Worm (Caenorhabditis elegans): Measurements from ENCODE around the gene nhr-34.

Gene nhr-34

DNA sequence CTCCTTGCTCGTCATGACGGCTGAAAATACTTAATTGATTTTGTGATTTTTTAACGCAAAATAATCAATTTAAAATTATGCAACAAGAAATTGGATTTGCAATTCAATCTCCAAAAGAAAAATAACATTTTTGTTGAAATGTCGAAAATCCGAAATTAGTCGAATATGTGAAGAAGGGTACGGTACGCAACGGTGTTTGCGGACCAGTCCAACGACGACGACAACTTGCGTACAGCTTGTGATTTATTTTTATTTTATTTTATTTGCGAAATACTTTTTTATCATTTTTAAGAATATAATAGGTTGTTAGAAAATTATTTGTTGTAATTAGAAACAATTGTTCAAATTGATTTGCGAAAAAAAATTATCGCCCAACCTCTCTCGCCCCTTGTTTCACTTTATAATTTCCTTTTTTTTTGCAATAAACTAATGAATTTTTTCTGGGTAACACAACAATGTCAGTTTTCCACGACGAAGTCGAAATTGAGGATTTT is 31.3 kb upstream of the nhr-34 start, which contains the start of the genes dcaf-1 and dph-3 (continued):
- TF ChIP-seq hpl-2 (GFP tag; optimal IDR thresholded peaks at IDR 0.05): no peak
- TF ChIP-seq lsy-2 (tag; optimal IDR thresholded peaks at IDR 0.05): peak; percentile 96 to 99
- TF ChIP-seq lin-14 (GFP tag; optimal IDR thresholded peaks at IDR 0.05): no peak
- no peak for TF ChIP-seq zag-1 (tag; optimal IDR thresholded peaks at IDR 0.05)
- peak; percentile 45 for TF ChIP-seq skn-1 (tag; optimal IDR thresholded peaks at IDR 0.05)
- peak; percentile 90 for TF ChIP-seq F16B12.6 (tag; optimal IDR thresholded peaks at IDR 0.05)
- peak; percentile 32 for TF ChIP-seq nhr-20 (tag; optimal IDR thresholded peaks at IDR 0.05)
- TF ChIP-seq unc-98 (GFP tag; IDR thresholded peaks at IDR 0.05): no peak
- TF ChIP-seq nhr-11 (tag; optimal IDR thresholded peaks at IDR 0.05): no peak
- TF ChIP-seq tbx-2 (tag; optimal IDR thresholded peaks at IDR 0.05): no peak
- TF ChIP-seq ztf-4 (tag; optimal IDR thresholded peaks at IDR 0.05): no peak
- no peak for TF ChIP-seq nhr-84 (tag; optimal IDR thresholded peaks at IDR 0.05)
- no peak for TF ChIP-seq unc-30 (tag; optimal IDR thresholded peaks at IDR 0.05)
- peak; percentile 57 for TF ChIP-seq snu-23 (GFP tag; optimal IDR thresholded peaks at IDR 0.05)
- no peak for TF ChIP-seq dsc-1 (tag; optimal IDR thresholded peaks at IDR 0.05)
- no peak for TF ChIP-seq ceh-63 (GFP tag; optimal IDR thresholded peaks at IDR 0.05)
- no peak for TF ChIP-seq lin-39 (tag; optimal IDR thresholded peaks at IDR 0.05)
- TF ChIP-seq pqm-1 (tag; optimal IDR thresholded peaks at IDR 0.05): no peak
- TF ChIP-seq egl-27 (tag; optimal IDR thresholded peaks at IDR 0.05): no peak
- TF ChIP-seq unc-86 (tag; optimal IDR thresholded peaks at IDR 0.05): no peak
- TF ChIP-seq nhr-76 (tag; optimal IDR thresholded peaks at IDR 0.05): no peak
- TF ChIP-seq lin-15B (tag; optimal IDR thresholded peaks at IDR 0.05): peak; percentile 3
- TF ChIP-seq nhr-47 (tag; optimal IDR thresholded peaks at IDR 0.05): peak; percentile 36

DNA sequence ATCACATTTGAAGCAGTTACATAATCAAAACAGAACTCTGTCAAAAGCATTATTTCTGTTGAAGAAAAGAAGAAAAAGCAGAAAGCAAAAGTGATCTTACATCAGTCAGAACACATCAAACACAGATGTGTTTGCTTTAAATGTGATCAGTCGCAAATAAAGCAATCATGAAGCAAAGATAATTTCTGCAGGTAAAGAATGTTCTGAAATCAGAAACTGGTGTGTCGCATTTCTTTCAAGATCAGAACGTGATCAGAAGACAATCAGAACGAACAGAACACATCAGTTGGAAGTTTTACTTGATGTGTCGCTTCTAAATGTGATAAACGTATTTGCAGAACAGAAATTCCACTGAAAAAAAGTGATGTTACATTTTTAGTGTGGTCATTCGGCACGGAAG is 23.6 kb upstream of the nhr-34 start:
- TF ChIP-seq irx-1 (tag; optimal IDR thresholded peaks at IDR 0.05) (no peak), ama-1 (optimal IDR thresholded peaks at IDR 0.05) (no peak)

DNA sequence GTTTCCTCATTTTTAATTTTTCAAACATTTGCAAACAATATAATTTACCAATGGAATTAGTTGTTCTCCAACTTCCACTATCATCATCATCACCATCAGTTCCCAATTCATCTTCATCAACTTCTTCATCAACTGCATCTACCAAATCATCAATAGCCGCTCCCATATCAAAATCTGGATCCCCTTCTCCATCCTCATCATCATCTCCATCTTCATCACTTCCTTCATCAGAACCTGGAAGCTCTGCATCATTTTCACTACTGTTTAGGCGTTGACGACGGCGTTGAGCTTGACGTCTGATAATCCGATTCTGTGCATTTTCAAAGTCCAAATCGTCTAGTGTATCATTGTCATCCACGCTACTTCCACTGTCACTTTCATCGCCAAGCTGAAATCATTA is 22.4 kb upstream of the nhr-34 start:
- no peak for TF ChIP-seq efl-1 (optimal IDR thresholded peaks at IDR 0.05)
- no peak for TF ChIP-seq efl-1 (GFP tag; optimal IDR thresholded peaks at IDR 0.05 in 1 of 2)
- TF ChIP-seq fos-1 (tag; optimal IDR thresholded peaks at IDR 0.05): no peak
- no peak for TF ChIP-seq ceh-82 (tag; optimal IDR thresholded peaks at IDR 0.05)
- TF ChIP-seq nhr-85 (tag): no peak
- no peak for TF ChIP-seq nhr-77 (tag; optimal IDR thresholded peaks at IDR 0.05)
- TF ChIP-seq hlh-4 (tag; optimal IDR thresholded peaks at IDR 0.05): no peak
- TF ChIP-seq C04F5.9 (tag; optimal IDR thresholded peaks at IDR 0.05): no peak
- no peak for TF ChIP-seq ama-1 (optimal IDR thresholded peaks at IDR 0.05)
- TF ChIP-seq fkh-10 (GFP tag; optimal IDR thresholded peaks at IDR 0.05): no peak
- TF ChIP-seq ceh-8 (GFP tag; optimal IDR thresholded peaks at IDR 0.05): no peak
- no peak for TF ChIP-seq alr-1 (tag; optimal IDR thresholded peaks at IDR 0.05; ENCODE audit: borderline replicate concordance)
- TF ChIP-seq ets-5 (GFP tag; IDR thresholded peaks at IDR 0.05): no peak
- TF ChIP-seq tlp-1 (tag; optimal IDR thresholded peaks at IDR 0.05): no peak
- TF ChIP-seq nhr-84 (tag; optimal IDR thresholded peaks at IDR 0.05): no peak

DNA sequence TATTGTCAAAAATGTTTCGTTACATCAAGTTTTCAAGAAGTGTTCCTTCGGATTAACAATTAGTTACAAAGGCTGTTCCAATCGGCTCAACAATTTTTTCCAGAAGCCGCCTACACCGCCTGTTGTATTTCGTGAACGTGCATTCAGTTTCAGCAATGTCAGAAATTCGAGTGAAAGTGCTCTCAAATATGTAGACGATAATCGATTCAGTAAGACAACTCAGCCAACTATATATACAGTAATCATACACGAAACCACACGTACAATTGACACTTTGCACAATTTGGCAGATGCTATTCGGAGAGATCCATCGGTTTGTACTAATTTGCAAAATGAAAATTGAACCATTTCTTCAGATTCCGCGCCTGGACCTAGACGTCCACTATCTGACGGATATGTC is 21.0 kb upstream of the nhr-34 start:
- TF ChIP-seq nhr-85 (tag) (no peak), rnt-1 (tag; optimal IDR thresholded peaks at IDR 0.05) (no peak), ces-1 (GFP tag; optimal IDR thresholded peaks at IDR 0.05) (no peak), hlh-4 (tag; optimal IDR thresholded peaks at IDR 0.05) (no peak), zag-1 (tag; optimal IDR thresholded peaks at IDR 0.05) (no peak), vab-15 (tag; optimal IDR thresholded peaks at IDR 0.05) (no peak)
